Worm (Caenorhabditis elegans) whole organism, midembryonic: Measurements from ENCODE around the gene nhr-111.

Source experiments
- T22C8.4 ChIP-seq: fragments of 200-800 bp; sonication (Bioruptor generic); IDR thresholded peaks from 2 replicates; pipeline ENCODE4 v1.3.6; 2022; ENCODE audit warnings: missing genetic modification characterization, missing compliant biosample characterization
- cog-1 ChIP-seq: sonication (generic microtip); optimal IDR thresholded peaks from 2 replicates; lab custom pipeline; 2016; ENCODE audit warnings: missing genetic modification characterization, missing compliant biosample characterization
- flt-1 ChIP-seq: fragments of 200-800 bp; sonication (Bioruptor generic); IDR thresholded peaks from 2 replicates; pipeline ENCODE4 v1.3.6; 2022; ENCODE audit warnings: missing genetic modification characterization, missing compliant biosample characterization
- klf-2 ChIP-seq: fragments of 200-800 bp; sonication (Bioruptor generic); conservative IDR thresholded peaks from 2 replicates; pipeline ENCODE4 v1.3.6; 2022; ENCODE audit warnings: missing genetic modification reagents, missing genetic modification characterization, missing compliant biosample characterization
- med-1 ChIP-seq: sonication (generic microtip); optimal IDR thresholded peaks from 2 replicates; lab custom pipeline; 2017; ENCODE audit warnings: missing genetic modification characterization, mild to moderate bottlenecking, missing compliant biosample characterization, antibody characterized with exemption, missing genetic modification reagents; ENCODE audit not compliant: insufficient read depth
- ref-1 ChIP-seq: fragments of 200-800 bp; sonication (Bioruptor generic); conservative IDR thresholded peaks from 2 replicates; pipeline ENCODE4 v1.3.6; 2022; ENCODE audit warnings: missing genetic modification reagents, missing genetic modification characterization, missing compliant biosample characterization
- tab-1 ChIP-seq: fragments of 200-800 bp; sonication (Bioruptor generic); IDR thresholded peaks from 2 replicates; pipeline ENCODE4 v1.3.6; 2022; ENCODE audit warnings: missing genetic modification characterization, missing compliant biosample characterization
- ztf-23 ChIP-seq: fragments of 200-800 bp; sonication (Bioruptor generic); IDR thresholded peaks from 2 replicates; pipeline ENCODE4 v1.3.6; 2022; ENCODE audit warnings: missing genetic modification reagents, missing genetic modification characterization, missing compliant biosample characterization
- ztf-29 ChIP-seq: fragments of 200-800 bp; sonication (Bioruptor generic); IDR thresholded peaks from 2 replicates; pipeline ENCODE4 v1.3.6; 2022; ENCODE audit warnings: missing genetic modification reagents, missing genetic modification characterization, missing compliant biosample characterization

nhr-111 gene

ce11 chrV:16124739-16125138 is at the start of gene nhr-111:
Gene nhr-111, minus strand, starts transcription at chrV:16124839.
- TF ChIP-seq cog-1 (tag; lab: Kevin White, UChicago) (no peak), ref-1 (no peak), T22C8.4 (GFP tag; lab: Robert Waterston, UW) (no peak), ztf-29 (GFP tag; lab: Robert Waterston, UW) (no peak), med-1 (no peak), klf-2 (no peak), ztf-23 (GFP tag; lab: Robert Waterston, UW) (no peak), tab-1 (GFP tag; lab: Robert Waterston, UW) (no peak), flt-1 (GFP tag; lab: Robert Waterston, UW) (no peak)

DNA sequence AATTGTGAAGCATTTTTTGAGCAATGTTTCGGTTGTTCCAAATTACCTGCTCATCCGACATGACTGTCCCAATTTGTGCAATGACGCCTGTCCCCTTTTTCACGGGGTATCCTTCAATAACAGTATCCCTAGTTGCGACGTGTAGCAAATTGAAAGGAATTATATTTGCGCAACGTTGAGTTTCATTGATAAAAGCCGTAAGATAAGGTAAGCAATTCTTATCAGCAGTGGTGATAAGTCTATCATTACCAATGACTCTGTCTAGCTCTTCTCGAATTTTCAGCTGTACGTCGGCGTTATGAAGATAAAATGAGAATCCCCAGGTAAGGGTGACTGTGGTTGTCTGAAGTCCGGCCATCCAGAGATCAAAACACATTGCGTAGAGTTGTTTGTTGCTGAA is 49.5 kb upstream of the nhr-111 start:
- TF ChIP-seq cog-1 (tag; lab: Kevin White, UChicago) (no peak), klf-2 (no peak), ztf-29 (GFP tag; lab: Robert Waterston, UW) (no peak), med-1 (no peak), T22C8.4 (GFP tag; lab: Robert Waterston, UW) (no peak), tab-1 (GFP tag; lab: Robert Waterston, UW) (no peak), ztf-23 (GFP tag; lab: Robert Waterston, UW) (no peak), ref-1 (no peak), flt-1 (GFP tag; lab: Robert Waterston, UW) (no peak)

- no peak for TF ChIP-seq cog-1 (tag; lab: Kevin White, UChicago)
- TF ChIP-seq tab-1 (GFP tag; lab: Robert Waterston, UW): no peak
- no peak for TF ChIP-seq ztf-23 (GFP tag; lab: Robert Waterston, UW)
- TF ChIP-seq ref-1: no peak
- no peak for TF ChIP-seq T22C8.4 (GFP tag; lab: Robert Waterston, UW)
- TF ChIP-seq klf-2: no peak
- TF ChIP-seq ztf-29 (GFP tag; lab: Robert Waterston, UW): no peak
- TF ChIP-seq med-1: no peak
- TF ChIP-seq flt-1 (GFP tag; lab: Robert Waterston, UW): no peak
Measured at ce11 chrV:16171721-16172120, 47.1 kb upstream of the nhr-111 start, which contains the start of gene K05D4.9. Gene K05D4.9, minus strand, starts transcription at chrV:16171821.

DNA sequence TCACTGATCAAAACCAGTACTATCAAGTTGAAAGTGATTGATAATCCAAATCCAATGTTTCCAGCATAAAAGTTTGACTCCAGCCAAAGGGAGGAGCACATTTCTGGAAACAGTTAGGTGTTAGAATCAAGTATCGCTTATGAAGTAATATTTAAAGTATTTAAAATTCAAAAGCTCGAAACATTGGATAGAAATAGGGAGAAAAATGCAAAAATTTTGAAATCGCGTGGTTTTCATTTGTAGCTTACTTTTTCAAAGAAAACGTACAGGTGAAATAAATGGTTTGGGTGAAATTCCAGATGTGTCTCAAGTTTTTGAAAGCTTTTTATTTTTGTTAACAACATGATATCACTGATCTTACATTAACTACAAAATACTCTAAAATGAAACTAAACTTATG is 44.4 kb upstream of the nhr-111 start, which contains the start of gene str-111:
Gene str-111 (minus strand): TSS at position 101 of the 400 bp plus-strand sequence.
- no peak for TF ChIP-seq klf-2
- TF ChIP-seq tab-1 (GFP tag; lab: Robert Waterston, UW): no peak
- TF ChIP-seq ztf-29 (GFP tag; lab: Robert Waterston, UW): no peak
- TF ChIP-seq flt-1 (GFP tag; lab: Robert Waterston, UW): no peak
- no peak for TF ChIP-seq med-1
- no peak for TF ChIP-seq ztf-23 (GFP tag; lab: Robert Waterston, UW)

ce11 chrV:16165936-16166335 is 41.3 kb upstream of the nhr-111 start, which contains the start of gene str-108:
Gene str-108, plus strand, starts transcription at chrV:16166236.
- TF ChIP-seq med-1: no peak
- TF ChIP-seq T22C8.4 (GFP tag; lab: Robert Waterston, UW): no peak
- no peak for TF ChIP-seq ref-1
- no peak for TF ChIP-seq flt-1 (GFP tag; lab: Robert Waterston, UW)
- no peak for TF ChIP-seq tab-1 (GFP tag; lab: Robert Waterston, UW)
- TF ChIP-seq cog-1 (tag; lab: Kevin White, UChicago): no peak
- no peak for TF ChIP-seq klf-2
- no peak for TF ChIP-seq ztf-23 (GFP tag; lab: Robert Waterston, UW)
- no peak for TF ChIP-seq ztf-29 (GFP tag; lab: Robert Waterston, UW)

ce11 chrV:16163719-16164118 is 39.1 kb upstream of the nhr-111 start, which contains the start of gene F10A3.12:
Gene F10A3.12, plus strand, starts transcription at chrV:16164019.
- TF ChIP-seq tab-1 (GFP tag; lab: Robert Waterston, UW) (no peak), flt-1 (GFP tag; lab: Robert Waterston, UW) (no peak), klf-2 (no peak), ref-1 (no peak), ztf-23 (GFP tag; lab: Robert Waterston, UW) (no peak), ztf-29 (GFP tag; lab: Robert Waterston, UW) (no peak), med-1 (no peak), cog-1 (tag; lab: Kevin White, UChicago) (no peak)

- TF ChIP-seq klf-2: no peak
- no peak for TF ChIP-seq flt-1 (GFP tag; lab: Robert Waterston, UW)
Measured at ce11 chrV:16162124-16162735, 37.6 kb upstream of the nhr-111 start, which contains the start of the genes str-109 and F10A3.11. Gene str-109, minus strand, starts transcription at chrV:16162224. Gene F10A3.11, plus strand, starts transcription at chrV:16162685.

DNA sequence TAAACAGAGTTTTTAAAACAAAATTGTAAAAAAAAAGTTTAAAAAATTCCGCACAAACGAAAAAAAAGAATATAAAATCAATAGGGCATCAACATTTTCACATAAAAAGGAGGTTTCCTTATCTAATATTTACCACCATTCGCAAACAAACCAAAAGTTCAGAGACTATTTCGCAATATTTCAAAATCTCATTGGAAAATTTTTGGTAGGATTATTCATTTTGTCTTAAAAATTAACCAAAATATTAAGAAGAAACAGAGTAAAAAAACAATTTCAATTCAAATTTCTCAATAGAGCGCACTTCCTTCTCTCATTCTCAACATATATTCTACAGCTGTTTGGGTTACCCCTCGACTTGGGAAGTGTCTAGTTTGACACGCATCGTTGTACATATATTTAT is 35.4 kb upstream of the nhr-111 start:
- TF ChIP-seq cog-1 (tag; lab: Kevin White, UChicago) (no peak), T22C8.4 (GFP tag; lab: Robert Waterston, UW) (no peak), flt-1 (GFP tag; lab: Robert Waterston, UW) (no peak), tab-1 (GFP tag; lab: Robert Waterston, UW) (no peak), ref-1 (no peak), ztf-23 (GFP tag; lab: Robert Waterston, UW) (no peak), med-1 (no peak), klf-2 (no peak), ztf-29 (GFP tag; lab: Robert Waterston, UW) (no peak)

- no peak for TF ChIP-seq ztf-23 (GFP tag; lab: Robert Waterston, UW)
- no peak for TF ChIP-seq flt-1 (GFP tag; lab: Robert Waterston, UW)
- TF ChIP-seq ref-1: no peak
- TF ChIP-seq ztf-29 (GFP tag; lab: Robert Waterston, UW): no peak
- TF ChIP-seq tab-1 (GFP tag; lab: Robert Waterston, UW): no peak
- TF ChIP-seq med-1: no peak
- TF ChIP-seq cog-1 (tag; lab: Kevin White, UChicago): no peak
- no peak for TF ChIP-seq T22C8.4 (GFP tag; lab: Robert Waterston, UW)
- TF ChIP-seq klf-2: no peak
Measured at ce11 chrV:16159594-16159993, 35.0 kb upstream of the nhr-111 start, which contains the start of gene F10A3.17. Gene F10A3.17, minus strand, starts transcription at chrV:16159694.

DNA sequence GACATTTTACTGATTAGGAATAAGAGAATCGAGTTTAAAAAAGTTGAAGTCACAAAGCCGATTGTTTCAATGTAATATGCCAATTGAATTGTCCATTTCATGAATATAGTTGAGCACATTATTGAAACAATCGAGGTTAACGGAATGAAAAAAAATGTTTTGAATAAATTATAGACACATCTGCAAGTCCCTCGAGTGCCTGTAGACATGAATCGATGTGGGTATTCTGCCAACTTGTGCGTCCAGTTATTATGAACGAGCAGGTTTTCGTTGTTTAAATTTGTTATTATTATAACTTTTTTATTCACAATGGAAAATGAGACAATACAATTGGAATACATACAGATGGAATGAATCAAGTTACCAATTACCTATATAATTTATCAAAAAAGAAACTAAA is 33.8 kb upstream of the nhr-111 start, which contains the start of gene str-99:
Gene str-99 (minus strand): TSS at position 101 of the 400 bp plus-strand sequence.
- no peak for TF ChIP-seq ztf-23 (GFP tag; lab: Robert Waterston, UW)
- TF ChIP-seq flt-1 (GFP tag; lab: Robert Waterston, UW): no peak
